Worm (Caenorhabditis elegans): ENCODE results near the gene ntc-1.

The ntc-1 gene

ce11 chrX:4879998-4880397 is 14.1 kb downstream of the ntc-1 start:
- TF ChIP-seq unc-62 (GFP tag; optimal IDR thresholded peaks at IDR 0.05 in 1 of 2) (peak in 1 of 2 experiments; percentile 81), unc-62 (tag; optimal IDR thresholded peaks at IDR 0.05) (no peak), hlh-30 (tag; optimal IDR thresholded peaks at IDR 0.05; ENCODE audit: insufficient read depth) (peak; percentile 46), Y105C5A.15 (GFP tag; IDR thresholded peaks at IDR 0.05) (no peak), nhr-77 (tag; optimal IDR thresholded peaks at IDR 0.05) (no peak), daf-19 (GFP tag; conservative IDR thresholded peaks at IDR 0.05) (no peak), zfp-2 (tag; optimal IDR thresholded peaks at IDR 0.05) (no peak)

- no peak for TF ChIP-seq mes-2 (tag; optimal IDR thresholded peaks at IDR 0.05; ENCODE audit: poor library complexity, severe bottlenecking)
- TF ChIP-seq ZK337.2 (GFP tag; IDR thresholded peaks at IDR 0.05), result no peak
- 0 out of 2 replicates have a peak, but pooled peaks have one; percentile 35 for TF ChIP-seq egl-43 (GFP tag; IDR thresholded peaks at IDR 0.05)
- peak; percentile 50; the same call in 1 of the 2 replicates for TF ChIP-seq daf-19 (GFP tag; conservative IDR thresholded peaks at IDR 0.05)
- TF ChIP-seq F10B5.3 (tag; optimal IDR thresholded peaks at IDR 0.05), result no peak
- no peak for TF ChIP-seq unc-130 (GFP tag; optimal IDR thresholded peaks at IDR 0.05)
- no peak for TF ChIP-seq jun-1 (tag; optimal IDR thresholded peaks at IDR 0.05)
- TF ChIP-seq egl-27 (tag; optimal IDR thresholded peaks at IDR 0.05), result no peak
- no peak for TF ChIP-seq ztf-7 (tag; optimal IDR thresholded peaks at IDR 0.05)
- TF ChIP-seq mep-1 (tag; optimal IDR thresholded peaks at IDR 0.05), result no peak
- no peak for TF ChIP-seq T26A8.4 (GFP tag; IDR thresholded peaks at IDR 0.05)
- TF ChIP-seq madf-5 (GFP tag; IDR thresholded peaks at IDR 0.05), result no peak
- no peak for TF ChIP-seq nhr-10 (tag; optimal IDR thresholded peaks at IDR 0.05)
- TF ChIP-seq aly-2 (tag; optimal IDR thresholded peaks at IDR 0.05), result no peak
- TF ChIP-seq ces-1 (GFP tag; optimal IDR thresholded peaks at IDR 0.05), result no peak
- no peak for TF ChIP-seq snpc-1.2 (GFP tag; IDR thresholded peaks at IDR 0.05)
- no peak for TF ChIP-seq nhr-111 (GFP tag; optimal IDR thresholded peaks at IDR 0.05)
- no peak for TF ChIP-seq mdt-29 (GFP tag; IDR thresholded peaks at IDR 0.05)
- TF ChIP-seq aha-1 (tag), result peak; percentile 53
These were observed 15.4 kb downstream of the ntc-1 start for ce11 chrX:4881310-4881709.

ce11 chrX:4885651-4886050 is 19.8 kb downstream of the ntc-1 start, which contains the start of gene arrd-23:
TSS of gene arrd-23 (plus strand) at chrX:4885951.
- TF ChIP-seq aha-1 (tag), result peak; percentile 12
- TF ChIP-seq nhr-76 (tag; optimal IDR thresholded peaks at IDR 0.05), result no peak

- TF ChIP-seq spr-1 (tag; optimal IDR thresholded peaks at IDR 0.05) (peak; percentile 2), hlh-11 (tag; optimal IDR thresholded peaks at IDR 0.05) (peak; percentile 47), egl-43 (GFP tag; IDR thresholded peaks at IDR 0.05) (peak; percentile 59; the same call in 1 of the 2 replicates), hmg-1.1 (GFP tag; IDR thresholded peaks at IDR 0.05) (peak; percentile 69), lsy-2 (tag; optimal IDR thresholded peaks at IDR 0.05) (peak in 1 of 2 experiments; percentile 10), skn-1 (tag; optimal IDR thresholded peaks at IDR 0.05) (no peak), mxl-3 (GFP tag; optimal IDR thresholded peaks at IDR 0.05) (peak; percentile 49), nhr-28 (tag; optimal IDR thresholded peaks at IDR 0.05) (peak; percentile 38), hlh-30 (tag; optimal IDR thresholded peaks at IDR 0.05; ENCODE audit: insufficient read depth) (peak; percentile 51), F44E2.7 (GFP tag; IDR thresholded peaks at IDR 0.05) (no peak), R02D3.7 (tag; optimal IDR thresholded peaks at IDR 0.05) (no peak), lin-1 (GFP tag; IDR thresholded peaks at IDR 0.05) (0 out of 2 replicates have a peak, but pooled peaks have one; percentile 13), dmd-6 (GFP tag; IDR thresholded peaks at IDR 0.05) (0 out of 2 replicates have a peak, but pooled peaks have one; percentile 25), zip-2 (tag; optimal IDR thresholded peaks at IDR 0.05) (no peak), tag-97 (GFP tag; IDR thresholded peaks at IDR 0.05) (no peak), dve-1 (tag; optimal IDR thresholded peaks at IDR 0.05; ENCODE audit: insufficient read depth) (peak; percentile 33), mes-2 (tag; optimal IDR thresholded peaks at IDR 0.05; ENCODE audit: poor library complexity, severe bottlenecking) (peak; percentile 61), mep-1 (tag; optimal IDR thresholded peaks at IDR 0.05) (peak; percentile 22), mdl-1 (tag; optimal IDR thresholded peaks at IDR 0.05) (peak in 1 of 2 experiments; percentile 10)
These were observed 24.3 kb downstream of the ntc-1 start, which contains the start of gene T07F12.2 for ce11 chrX:4890159-4890558. TSS of gene T07F12.2 (plus strand) at chrX:4890245.

All from whole organism, L4 larva.